Fruit fly (Drosophila melanogaster) whole organism, prepupa: ENCODE data around the gene Taf11.

Experiments
- Blimp-1 ChIP-seq: fragments of 200-800 bp; sonication (Bioruptor generic); optimal IDR thresholded peaks from 3 replicates; lab custom pipeline; 2017; ENCODE audit warnings: missing biosample characterization, missing genetic modification characterization, mild to moderate bottlenecking, moderate library complexity, missing genetic modification reagents
- CG10631 ChIP-seq: fragments of 200-800 bp; sonication (Bioruptor generic); optimal IDR thresholded peaks from 2 replicates; lab custom pipeline; 2016; ENCODE audit warnings: missing biosample characterization, missing genetic modification characterization
- CG10669 ChIP-seq: fragments of 200-800 bp; sonication (Bioruptor generic); optimal IDR thresholded peaks from 3 replicates; lab custom pipeline; 2018; ENCODE audit warnings: missing biosample characterization, mild to moderate bottlenecking, missing genetic modification characterization, moderate library complexity
- CG11762 ChIP-seq: fragments of 200-800 bp; sonication (Bioruptor generic); optimal IDR thresholded peaks from 3 replicates; lab custom pipeline; 2016; ENCODE audit warnings: missing biosample characterization, missing genetic modification characterization; ENCODE audit not compliant: insufficient read depth
- CG11902 ChIP-seq: fragments of 200-800 bp; sonication (Bioruptor generic); optimal IDR thresholded peaks from 3 replicates; lab custom pipeline; 2016; ENCODE audit warnings: missing biosample characterization, missing genetic modification characterization
- CG15336 ChIP-seq: fragments of 200-800 bp; sonication (Bioruptor generic); IDR thresholded peaks from 2 replicates; pipeline ENCODE4 v1.3.6; 2022; ENCODE audit warnings: missing biosample characterization, missing genetic modification characterization
- CG1621 ChIP-seq: fragments of 200-800 bp; sonication (Bioruptor generic); optimal IDR thresholded peaks from 3 replicates; lab custom pipeline; 2018; ENCODE audit warnings: missing biosample characterization, mild to moderate bottlenecking, missing genetic modification characterization
- CG16779 ChIP-seq: fragments of 200-800 bp; sonication (Bioruptor generic); optimal IDR thresholded peaks from 3 replicates; lab custom pipeline; 2017; ENCODE audit warnings: missing biosample characterization, mild to moderate bottlenecking, missing genetic modification characterization
- CG3032 ChIP-seq: fragments of 200-800 bp; optimal IDR thresholded peaks from 2 replicates; lab custom pipeline; 2019; ENCODE audit warnings: missing biosample characterization, mild to moderate bottlenecking, missing genetic modification characterization, moderate library complexity
- CG31627 ChIP-seq: fragments of 200-800 bp; sonication (Bioruptor generic); optimal IDR thresholded peaks from 3 replicates; lab custom pipeline; 2016; ENCODE audit warnings: missing biosample characterization, missing genetic modification characterization
- CG32006 ChIP-seq: fragments of 200-800 bp; sonication (Bioruptor generic); optimal IDR thresholded peaks from 3 replicates; lab custom pipeline; 2017; ENCODE audit warnings: missing biosample characterization, mild to moderate bottlenecking, missing genetic modification characterization
- CG34406 ChIP-seq: fragments of 200-800 bp; sonication (Bioruptor generic); optimal IDR thresholded peaks from 3 replicates; lab custom pipeline; 2016; ENCODE audit warnings: missing biosample characterization, missing genetic modification characterization
- CG3919 ChIP-seq: fragments of 200-800 bp; sonication (Bioruptor generic); optimal IDR thresholded peaks from 3 replicates; lab custom pipeline; 2016; ENCODE audit warnings: missing biosample characterization, missing genetic modification characterization
- CG4318 ChIP-seq: fragments of 200-800 bp; sonication (Bioruptor generic); optimal IDR thresholded peaks from 3 replicates; lab custom pipeline; 2017; ENCODE audit warnings: missing biosample characterization, mild to moderate bottlenecking, missing genetic modification characterization
- CG6163 ChIP-seq: fragments of 200-800 bp; sonication (Bioruptor generic); IDR thresholded peaks from 3 replicates; pipeline ENCODE4 v1.3.6; 2022; ENCODE audit warnings: missing biosample characterization, missing genetic modification characterization
- CG6792 ChIP-seq: fragments of 200-800 bp; sonication (Bioruptor generic); optimal IDR thresholded peaks from 3 replicates; lab custom pipeline; 2016; ENCODE audit warnings: missing biosample characterization, missing genetic modification characterization
- CG6808 ChIP-seq: fragments of 200-800 bp; sonication (Bioruptor generic); optimal IDR thresholded peaks from 3 replicates; lab custom pipeline; 2017; ENCODE audit warnings: missing biosample characterization, missing genetic modification characterization, mild to moderate bottlenecking, moderate library complexity, missing genetic modification reagents
- CG6854 ChIP-seq: fragments of 200-800 bp; sonication (Bioruptor generic); optimal IDR thresholded peaks from 2 replicates; lab custom pipeline; 2017; ENCODE audit warnings: missing biosample characterization, mild to moderate bottlenecking, missing genetic modification characterization
- CG7368 ChIP-seq: fragments of 200-800 bp; sonication (Bioruptor generic); optimal IDR thresholded peaks from 3 replicates; lab custom pipeline; 2016; ENCODE audit warnings: missing biosample characterization, missing genetic modification characterization
- CG8119 ChIP-seq: fragments of 200-800 bp; sonication (Bioruptor generic); IDR thresholded peaks from 3 replicates; pipeline ENCODE4 v1.3.6; 2022; ENCODE audit warnings: missing biosample characterization, missing genetic modification characterization
- CG8632 ChIP-seq: fragments of 200-800 bp; sonication (Bioruptor generic); optimal IDR thresholded peaks from 3 replicates; lab custom pipeline; 2016; ENCODE audit warnings: missing biosample characterization, missing genetic modification characterization
- Eip75B ChIP-seq: fragments of 200-800 bp; sonication (Bioruptor generic); optimal IDR thresholded peaks from 3 replicates; lab custom pipeline; 2016; ENCODE audit warnings: missing biosample characterization, missing genetic modification characterization
- Eip78C ChIP-seq: fragments of 200-800 bp; sonication (Bioruptor generic); peaks from one replicate; lab custom pipeline; 2016; ENCODE audit warnings: missing biosample characterization, missing genetic modification characterization
- Ets21C ChIP-seq: fragments of 200-800 bp; sonication (Bioruptor generic); optimal IDR thresholded peaks from 3 replicates; lab custom pipeline; 2016; ENCODE audit warnings: missing biosample characterization, missing genetic modification characterization
- Ets96B ChIP-seq: fragments of 200-800 bp; optimal IDR thresholded peaks from 2 replicates; lab custom pipeline; 2019; ENCODE audit warnings: missing biosample characterization, mild to moderate bottlenecking, missing genetic modification characterization, moderate library complexity
- Gug ChIP-seq: fragments of 200-800 bp; sonication (Bioruptor generic); IDR thresholded peaks from 2 replicates; pipeline ENCODE4 v1.3.6; 2022; ENCODE audit warnings: missing biosample characterization, missing genetic modification characterization
- Hr39 ChIP-seq: fragments of 200-800 bp; sonication (Bioruptor generic); optimal IDR thresholded peaks from 2 replicates; lab custom pipeline; 2016; ENCODE audit warnings: missing biosample characterization, missing genetic modification characterization
- Hr4 ChIP-seq: fragments of 200-800 bp; sonication (Bioruptor generic); optimal IDR thresholded peaks from 3 replicates; lab custom pipeline; 2016; ENCODE audit warnings: missing biosample characterization, missing genetic modification characterization
- Lpt ChIP-seq: fragments of 200-800 bp; sonication (Bioruptor generic); optimal IDR thresholded peaks from 3 replicates; lab custom pipeline; 2016; ENCODE audit warnings: missing biosample characterization, missing genetic modification characterization
- Met ChIP-seq: fragments of 200-800 bp; sonication (Bioruptor generic); optimal IDR thresholded peaks from 3 replicates; lab custom pipeline; 2016; ENCODE audit warnings: missing biosample characterization, missing genetic modification characterization
- OdsH ChIP-seq: fragments of 200-800 bp; sonication (Bioruptor generic); optimal IDR thresholded peaks from 3 replicates; lab custom pipeline; 2016; ENCODE audit warnings: missing biosample characterization, missing genetic modification characterization
- Smox ChIP-seq: fragments of 200-800 bp; sonication (Bioruptor generic); optimal IDR thresholded peaks from 3 replicates; lab custom pipeline; 2016; ENCODE audit warnings: missing biosample characterization, missing genetic modification characterization
- Sox102F ChIP-seq: fragments of 200-800 bp; sonication (Bioruptor generic); optimal IDR thresholded peaks from 2 replicates; lab custom pipeline; 2016; ENCODE audit warnings: missing biosample characterization, mild to moderate bottlenecking, missing genetic modification characterization
- Sox14 ChIP-seq: fragments of 200-800 bp; sonication (Bioruptor generic); optimal IDR thresholded peaks from 3 replicates; lab custom pipeline; 2016; ENCODE audit warnings: missing biosample characterization, missing genetic modification characterization
- achi ChIP-seq: fragments of 200-800 bp; sonication (Bioruptor generic); optimal IDR thresholded peaks from 3 replicates; lab custom pipeline; 2016; ENCODE audit warnings: missing biosample characterization, missing genetic modification characterization
- cyc ChIP-seq: fragments of 200-800 bp; sonication (Bioruptor generic); optimal IDR thresholded peaks from 3 replicates; lab custom pipeline; 2016; ENCODE audit warnings: missing biosample characterization, missing genetic modification characterization
- dac ChIP-seq: fragments of 200-800 bp; sonication (Bioruptor generic); optimal IDR thresholded peaks from 2 replicates; lab custom pipeline; 2017; ENCODE audit warnings: missing biosample characterization, mild to moderate bottlenecking, missing genetic modification characterization
- eg ChIP-seq: fragments of 200-800 bp; sonication (Bioruptor generic); IDR thresholded peaks from 3 replicates; pipeline ENCODE4 v1.3.6; 2022; ENCODE audit warnings: missing biosample characterization, missing genetic modification characterization
- esn ChIP-seq: fragments of 200-800 bp; sonication (Bioruptor generic); optimal IDR thresholded peaks from 2 replicates; lab custom pipeline; 2016; ENCODE audit warnings: missing biosample characterization, mild to moderate bottlenecking, missing genetic modification characterization, moderate library complexity
- fd59A ChIP-seq: fragments of 200-800 bp; sonication (Bioruptor generic); optimal IDR thresholded peaks from 2 replicates; lab custom pipeline; 2017; ENCODE audit warnings: missing biosample characterization, mild to moderate bottlenecking, missing genetic modification characterization, missing genetic modification reagents
- fkh ChIP-seq: fragments of 200-800 bp; sonication (Bioruptor generic); optimal IDR thresholded peaks from 3 replicates; lab custom pipeline; 2017; ENCODE audit warnings: missing biosample characterization, mild to moderate bottlenecking, missing genetic modification characterization, moderate library complexity
- pdm3 ChIP-seq: fragments of 200-800 bp; sonication (Bioruptor generic); optimal IDR thresholded peaks from 3 replicates; lab custom pipeline; 2016; ENCODE audit warnings: missing biosample characterization, missing genetic modification characterization
- salr ChIP-seq, 2 experiments: fragments of 200-800 bp; sonication (Bioruptor generic); optimal IDR thresholded peaks; 3 replicates each; lab custom pipeline; 2016 to 2018; ENCODE audit warnings: missing biosample characterization in 2 of 2, missing genetic modification characterization in 2 of 2, mild to moderate bottlenecking in 1 of 2
- ss ChIP-seq, 2 experiments: fragments of 200-800 bp; sonication (Bioruptor generic); optimal IDR thresholded peaks; 2 replicates in 1 of 2; 3 replicates in 1 of 2; lab custom pipeline; 2017 to 2018; ENCODE audit warnings: mild to moderate bottlenecking in 2 of 2, missing biosample characterization in 2 of 2, missing genetic modification characterization in 2 of 2, moderate library complexity in 1 of 2
- svp ChIP-seq: fragments of 200-800 bp; sonication (Bioruptor generic); peaks from one replicate; lab custom pipeline; 2016; ENCODE audit warnings: missing biosample characterization, missing genetic modification characterization
- topi ChIP-seq: fragments of 200-800 bp; sonication (Bioruptor generic); optimal IDR thresholded peaks from 3 replicates; lab custom pipeline; 2016; ENCODE audit warnings: missing biosample characterization, missing genetic modification characterization
- vri ChIP-seq: fragments of 200-800 bp; sonication (Bioruptor generic); optimal IDR thresholded peaks from 3 replicates; lab custom pipeline; 2016; ENCODE audit warnings: missing biosample characterization, mild to moderate bottlenecking, missing genetic modification characterization

Gene Taf11

dm6 chr2L:9736000-9736695 lies 26.9 kb downstream of the Taf11 start, which contains the start of gene CG13117 (continued):
- peak; percentile 49 for TF ChIP-seq Eip75B (GFP tag; lab: Kevin White, UChicago)
- TF ChIP-seq Sox102F (GFP tag; lab: Kevin White, UChicago) = peak; percentile 25
- TF ChIP-seq CG11902 (GFP tag; lab: Kevin White, UChicago) = peak; percentile 11
- TF ChIP-seq Smox = peak; percentile 37
- TF ChIP-seq CG7368 (GFP tag; lab: Kevin White, UChicago) = peak; percentile 5
- TF ChIP-seq eg (GFP tag; lab: Robert Waterston, UW) = peak; percentile 54; the same call in 2 of the 3 replicates
- TF ChIP-seq fd59A (GFP tag; lab: Kevin White, UChicago) = peak; percentile 51
- no peak for TF ChIP-seq CG1621 (tag; lab: Kevin White, UChicago)
- peak in 1 of 2 experiments; percentile 63 for TF ChIP-seq salr (GFP tag; optimal IDR thresholded peaks at IDR 0.05; lab: Kevin White, UChicago)
- TF ChIP-seq ss (GFP tag; optimal IDR thresholded peaks at IDR 0.05; lab: Kevin White, UChicago) = peak in 1 of 2 experiments; percentile 23
- TF ChIP-seq CG32006 (GFP tag; lab: Kevin White, UChicago) = peak; percentile 68
- TF ChIP-seq Ets21C (GFP tag; lab: Kevin White, UChicago) = peak; percentile 37
- TF ChIP-seq CG8119 (GFP tag; lab: Robert Waterston, UW) = peak; percentile 31; the same call in 1 of the 3 replicates
- peak; percentile 40 for TF ChIP-seq CG4318 (GFP tag; lab: Kevin White, UChicago)
- TF ChIP-seq CG8632 (GFP tag; lab: Kevin White, UChicago) = peak; percentile 23
- no peak for TF ChIP-seq Lpt
- peak; percentile 25 for TF ChIP-seq Ets96B (tag; lab: Kevin White, UChicago)
- TF ChIP-seq CG10631 (GFP tag; lab: Kevin White, UChicago) = peak; percentile 28
- TF ChIP-seq pdm3 (GFP tag; lab: Kevin White, UChicago) = peak; percentile 39
- peak; percentile 48 for TF ChIP-seq Hr39 (GFP tag; lab: Kevin White, UChicago)
- peak; percentile 41 for TF ChIP-seq CG3919 (GFP tag; lab: Kevin White, UChicago)
- peak; percentile 12 for TF ChIP-seq Blimp-1 (GFP tag; lab: Kevin White, UChicago)
- TF ChIP-seq svp (GFP tag; lab: Kevin White, UChicago) = peak; percentile 88
- TF ChIP-seq esn (GFP tag; lab: Kevin White, UChicago) = peak; percentile 65
- TF ChIP-seq OdsH (GFP tag; lab: Kevin White, UChicago) = peak; percentile 16
- no peak for TF ChIP-seq fkh (GFP tag; lab: Kevin White, UChicago)
- TF ChIP-seq CG6808 = peak; percentile 50
- peak; percentile 89 for TF ChIP-seq Eip78C (GFP tag; lab: Kevin White, UChicago)
- peak; percentile 23 for TF ChIP-seq CG10669 (GFP tag; lab: Kevin White, UChicago)
- no peak for TF ChIP-seq vri (GFP tag; lab: Kevin White, UChicago)
- peak; percentile 48 for TF ChIP-seq CG34406 (GFP tag; lab: Kevin White, UChicago)
- TF ChIP-seq CG6792 (GFP tag; lab: Kevin White, UChicago) = peak; percentile 55
- TF ChIP-seq dac (GFP tag; lab: Kevin White, UChicago) = no peak
- TF ChIP-seq CG11762 = peak; percentile 18
- TF ChIP-seq Hr4 = peak; percentile 49
- TF ChIP-seq CG31627 (GFP tag; lab: Kevin White, UChicago) = peak; percentile 59

- no peak for TF ChIP-seq cyc (GFP tag; lab: Kevin White, UChicago)
- no peak for TF ChIP-seq Sox14 (GFP tag; lab: Kevin White, UChicago)
- TF ChIP-seq CG8632 (GFP tag; lab: Kevin White, UChicago) = peak; percentile 21
- no peak for TF ChIP-seq Ets96B (tag; lab: Kevin White, UChicago)
- TF ChIP-seq CG10631 (GFP tag; lab: Kevin White, UChicago) = no peak
- TF ChIP-seq Gug = no peak
- TF ChIP-seq OdsH (GFP tag; lab: Kevin White, UChicago) = no peak
- TF ChIP-seq achi (GFP tag; lab: Kevin White, UChicago) = peak; percentile 15
- no peak for TF ChIP-seq Hr39 (GFP tag; lab: Kevin White, UChicago)
- peak; percentile 20 for TF ChIP-seq CG10669 (GFP tag; lab: Kevin White, UChicago)
- 0 out of 3 replicates have a peak, but pooled peaks have one; percentile 21 for TF ChIP-seq eg (GFP tag; lab: Robert Waterston, UW)
- peak; percentile 25 for TF ChIP-seq CG6854
- TF ChIP-seq topi (GFP tag; lab: Kevin White, UChicago) = no peak
- no peak for TF ChIP-seq CG16779 (tag; lab: Kevin White, UChicago)
- no peak for TF ChIP-seq CG15336
- TF ChIP-seq CG6163 (GFP tag; lab: Robert Waterston, UW) = peak; percentile 44; the same call in 1 of the 3 replicates
- no peak for TF ChIP-seq CG4318 (GFP tag; lab: Kevin White, UChicago)
- no peak for TF ChIP-seq esn (GFP tag; lab: Kevin White, UChicago)
- TF ChIP-seq CG6808 = no peak
- TF ChIP-seq CG31627 (GFP tag; lab: Kevin White, UChicago) = no peak
- no peak for TF ChIP-seq CG3032 (tag; lab: Kevin White, UChicago)
- no peak for TF ChIP-seq Sox102F (GFP tag; lab: Kevin White, UChicago)
- TF ChIP-seq salr (GFP tag; optimal IDR thresholded peaks at IDR 0.05; lab: Kevin White, UChicago) = peak in 1 of 2 experiments; percentile 28
- TF ChIP-seq CG6792 (GFP tag; lab: Kevin White, UChicago) = no peak
- TF ChIP-seq Met (GFP tag; lab: Kevin White, UChicago) = no peak
- TF ChIP-seq fkh (GFP tag; lab: Kevin White, UChicago) = no peak
Measured at dm6 chr2L:9734134-9734533, 28.9 kb downstream of the Taf11 start.
